Worm (Caenorhabditis elegans) whole organism, L4 larva: ENCODE measurements around the gene clec-83.

Experiments
- F37D6.2 ChIP-seq: sonication (generic microtip); optimal IDR thresholded peaks from 2 replicates; lab custom pipeline; 2016; ENCODE audit warnings: mild to moderate bottlenecking, missing genetic modification characterization, missing compliant biosample characterization
- F44E2.7 ChIP-seq: fragments of 200-800 bp; sonication (Bioruptor generic); IDR thresholded peaks from 2 replicates; pipeline ENCODE4 v2.1.2; 2022; ENCODE audit warnings: missing genetic modification characterization, missing compliant biosample characterization
- F49E8.2 ChIP-seq: sonication (generic microtip); optimal IDR thresholded peaks from 2 replicates; lab custom pipeline; 2016; ENCODE audit warnings: missing compliant biosample characterization, mild to moderate bottlenecking, missing genetic modification characterization, borderline replicate concordance
- R02D3.7 ChIP-seq: fragments of 150-350 bp; sonication (generic microtip); optimal IDR thresholded peaks from 3 replicates; lab custom pipeline; 2014; ENCODE audit warnings: missing biosample characterization, missing genetic modification characterization
- T20F7.1 ChIP-seq: fragments of 200-800 bp; sonication (Bioruptor generic); optimal IDR thresholded peaks from 2 replicates; lab custom pipeline; 2018; ENCODE audit warnings: mild to moderate bottlenecking, missing genetic modification characterization, missing compliant biosample characterization
- Y48G9A.11 ChIP-seq: fragments of 200-800 bp; sonication (Bioruptor generic); IDR thresholded peaks from 2 replicates; pipeline ENCODE4 v1.3.6; 2022; ENCODE audit warnings: missing genetic modification reagents, missing genetic modification characterization, missing compliant biosample characterization
- Y5F2A.4 ChIP-seq: fragments of 200-800 bp; sonication (Bioruptor generic); optimal IDR thresholded peaks from 2 replicates; lab custom pipeline; 2018; ENCODE audit warnings: mild to moderate bottlenecking, missing genetic modification characterization, missing compliant biosample characterization
- Y75B8A.6 ChIP-seq: fragments of 200-800 bp; sonication (Bioruptor generic); IDR thresholded peaks from 2 replicates; pipeline ENCODE4 v1.3.6; 2022; ENCODE audit warnings: missing genetic modification reagents, missing genetic modification characterization, missing compliant biosample characterization
- ZK337.2 ChIP-seq: fragments of 200-800 bp; sonication (Bioruptor generic); IDR thresholded peaks from 2 replicates; pipeline ENCODE4 v1.3.6; 2022; ENCODE audit warnings: missing genetic modification reagents, missing genetic modification characterization, missing compliant biosample characterization
- attf-4 ChIP-seq: sonication (generic microtip); optimal IDR thresholded peaks from 3 replicates; lab custom pipeline; 2017; ENCODE audit warnings: missing biosample characterization, missing genetic modification characterization
- ceh-20 ChIP-seq: fragments of 200-800 bp; sonication (Bioruptor generic); IDR thresholded peaks from 2 replicates; pipeline ENCODE4 v1.3.6; 2022; ENCODE audit warnings: missing genetic modification reagents, missing genetic modification characterization, missing compliant biosample characterization
- ceh-62 ChIP-seq: sonication (generic microtip); optimal IDR thresholded peaks from 2 replicates; lab custom pipeline; 2017; ENCODE audit warnings: missing biosample characterization, missing genetic modification characterization
- cey-2 ChIP-seq: sonication (generic microtip); optimal IDR thresholded peaks from 3 replicates; lab custom pipeline; 2017; ENCODE audit warnings: missing genetic modification characterization, mild to moderate bottlenecking, missing compliant biosample characterization, antibody characterized with exemption, borderline replicate concordance; ENCODE audit not compliant: insufficient read depth
- daf-12 ChIP-seq: fragments of 150-350 bp; optimal IDR thresholded peaks from 2 replicates; lab custom pipeline; 2014; ENCODE audit warnings: missing biosample characterization, missing genetic modification reagents, missing genetic modification characterization
- daf-16 ChIP-seq, 3 experiments: sonication (generic microtip); optimal IDR thresholded peaks; 2 replicates each; lab custom pipeline; 2016 to 2017; ENCODE audit warnings: missing genetic modification characterization in 3 of 3, missing genetic modification reagents in 3 of 3, mild to moderate bottlenecking in 2 of 3, missing compliant biosample characterization in 2 of 3, missing biosample characterization in 1 of 3, moderate library complexity in 1 of 3
- dmd-6 ChIP-seq: fragments of 200-800 bp; sonication (Bioruptor generic); IDR thresholded peaks from 2 replicates; pipeline ENCODE4 v1.3.6; 2022; ENCODE audit warnings: missing genetic modification reagents, missing genetic modification characterization, missing compliant biosample characterization
- dmd-8 ChIP-seq: fragments of 200-800 bp; sonication (Bioruptor generic); IDR thresholded peaks from 2 replicates; pipeline ENCODE4 v1.3.6; 2022; ENCODE audit warnings: missing genetic modification characterization, missing compliant biosample characterization
- dpl-1 ChIP-seq: fragments of 150-350 bp; optimal IDR thresholded peaks from 2 replicates; lab custom pipeline; 2014; ENCODE audit warnings: missing biosample characterization, missing genetic modification reagents, missing genetic modification characterization
- dve-1 ChIP-seq: sonication (generic microtip); optimal IDR thresholded peaks from 2 replicates; lab custom pipeline; 2017; ENCODE audit warnings: antibody characterized with exemption, mild to moderate bottlenecking, missing genetic modification characterization, missing compliant biosample characterization; ENCODE audit not compliant: insufficient read depth
- egl-27 ChIP-seq: sonication (generic microtip); optimal IDR thresholded peaks from 3 replicates; lab custom pipeline; 2017; ENCODE audit warnings: missing biosample characterization, missing genetic modification reagents, missing genetic modification characterization
- egl-43 ChIP-seq: fragments of 200-800 bp; sonication (Bioruptor generic); IDR thresholded peaks from 2 replicates; pipeline ENCODE4 v1.3.6; 2022; ENCODE audit warnings: missing genetic modification reagents, missing genetic modification characterization, missing compliant biosample characterization
- hmg-1.1 ChIP-seq: fragments of 200-800 bp; sonication (Bioruptor generic); IDR thresholded peaks from 2 replicates; pipeline ENCODE4 v1.3.6; 2022; ENCODE audit warnings: missing genetic modification reagents, missing genetic modification characterization, missing compliant biosample characterization
- jun-1 ChIP-seq: fragments of 150-350 bp; optimal IDR thresholded peaks from 2 replicates; lab custom pipeline; 2014; ENCODE audit warnings: missing biosample characterization, missing genetic modification reagents, missing genetic modification characterization
- lin-38 ChIP-seq: fragments of 200-800 bp; sonication (Bioruptor generic); IDR thresholded peaks from 2 replicates; pipeline ENCODE4 v1.3.6; 2022; ENCODE audit warnings: missing genetic modification reagents, missing genetic modification characterization, missing compliant biosample characterization
- lsy-2 ChIP-seq, 2 experiments: fragments of 150-350 bp in 1 of 2; sonication (generic microtip) in 1 of 2; optimal IDR thresholded peaks; 2 replicates each; lab custom pipeline; 2014 to 2017; ENCODE audit warnings: missing biosample characterization in 2 of 2, missing genetic modification characterization in 2 of 2
- mdl-1 ChIP-seq, 2 experiments: fragments of 150-350 bp in 1 of 2; sonication (generic microtip) in 1 of 2; optimal IDR thresholded peaks; 2 replicates each; lab custom pipeline; 2014 to 2017; ENCODE audit warnings: missing biosample characterization in 2 of 2, missing genetic modification characterization in 2 of 2
- mep-1 ChIP-seq: fragments of 150-350 bp; sonication (generic microtip); optimal IDR thresholded peaks from 3 replicates; lab custom pipeline; 2014; ENCODE audit warnings: missing biosample characterization, missing genetic modification characterization
- mes-2 ChIP-seq: sonication (generic microtip); optimal IDR thresholded peaks from 2 replicates; lab custom pipeline; 2016; ENCODE audit warnings: missing genotype, mild to moderate bottlenecking, missing genetic modification characterization, missing compliant biosample characterization; ENCODE audit not compliant: poor library complexity, severe bottlenecking
- mxl-2 ChIP-seq: fragments of 200-800 bp; sonication (Bioruptor generic); conservative IDR thresholded peaks from 2 replicates; pipeline ENCODE4 v1.3.6; 2022; ENCODE audit warnings: missing genetic modification reagents, missing genetic modification characterization, missing compliant biosample characterization
- nhr-102 ChIP-seq: sonication (generic microtip); optimal IDR thresholded peaks from 2 replicates; lab custom pipeline; 2016; ENCODE audit warnings: mild to moderate bottlenecking, missing genetic modification characterization, moderate library complexity, missing compliant biosample characterization
- nhr-11 ChIP-seq: fragments of 150-350 bp; optimal IDR thresholded peaks from 2 replicates; lab custom pipeline; 2014; ENCODE audit warnings: missing biosample characterization, missing genetic modification characterization
- nhr-28 ChIP-seq: fragments of 150-350 bp; optimal IDR thresholded peaks from 2 replicates; lab custom pipeline; 2014; ENCODE audit warnings: missing biosample characterization, missing genetic modification characterization
- nhr-76 ChIP-seq: fragments of 150-350 bp; optimal IDR thresholded peaks from 2 replicates; lab custom pipeline; 2014; ENCODE audit warnings: missing biosample characterization, missing genetic modification characterization
- nhr-77 ChIP-seq: fragments of 150-350 bp; optimal IDR thresholded peaks from 2 replicates; lab custom pipeline; 2014; ENCODE audit warnings: missing biosample characterization, missing genetic modification characterization
- pha-4 ChIP-seq, 2 experiments: fragments of 150-350 bp in 1 of 2; fragments of 200-800 bp in 1 of 2; sonication (Bioruptor generic) in 1 of 2; IDR thresholded peaks in 1 of 2; optimal IDR thresholded peaks in 1 of 2; 2 replicates each; pipeline versions ENCODE4 v1.3.6 to Lab custom; 2014 to 2022; ENCODE audit warnings: missing genetic modification characterization in 2 of 2, missing genetic modification reagents in 2 of 2, missing biosample characterization in 1 of 2, missing compliant biosample characterization in 1 of 2
- pqm-1 ChIP-seq: sonication (generic microtip); optimal IDR thresholded peaks from 2 replicates; lab custom pipeline; 2017; ENCODE audit warnings: missing biosample characterization, missing genetic modification characterization
- rbr-2 ChIP-seq: sonication (generic microtip); optimal IDR thresholded peaks from 2 replicates; lab custom pipeline; 2016; ENCODE audit warnings: missing genotype, missing genetic modification characterization, missing compliant biosample characterization
- set-16 ChIP-seq: fragments of 200-800 bp; sonication (Bioruptor generic); IDR thresholded peaks from 2 replicates; pipeline ENCODE4 v1.3.6; 2022; ENCODE audit warnings: missing genetic modification reagents, missing genetic modification characterization, missing compliant biosample characterization
- skn-1 ChIP-seq: fragments of 150-350 bp; optimal IDR thresholded peaks from 2 replicates; lab custom pipeline; 2014; ENCODE audit warnings: missing biosample characterization, missing genetic modification characterization
- snpc-1.2 ChIP-seq: fragments of 200-800 bp; sonication (Bioruptor generic); IDR thresholded peaks from 2 replicates; pipeline ENCODE4 v1.3.6; 2022; ENCODE audit warnings: missing genetic modification reagents, missing genetic modification characterization, missing compliant biosample characterization
- spr-1 ChIP-seq: sonication (generic microtip); optimal IDR thresholded peaks from 2 replicates; lab custom pipeline; 2016; ENCODE audit warnings: mild to moderate bottlenecking, missing genetic modification characterization, missing compliant biosample characterization
- unc-39 ChIP-seq: sonication (generic microtip); optimal IDR thresholded peaks from 2 replicates; lab custom pipeline; 2017; ENCODE audit warnings: missing biosample characterization, missing genetic modification characterization
- zag-1 ChIP-seq: fragments of 150-350 bp; optimal IDR thresholded peaks from 2 replicates; lab custom pipeline; 2014; ENCODE audit warnings: missing biosample characterization, missing genetic modification characterization
- ztf-11 ChIP-seq: fragments of 150-350 bp; optimal IDR thresholded peaks from 2 replicates; lab custom pipeline; 2014; ENCODE audit warnings: missing biosample characterization, missing genetic modification characterization
- ztf-7 ChIP-seq: fragments of 150-350 bp; optimal IDR thresholded peaks from 2 replicates; lab custom pipeline; 2014; ENCODE audit warnings: missing biosample characterization, missing genetic modification characterization

The clec-83 gene

ce11 chrIV:2849269-2849668 is 8.0 kb upstream of the clec-83 start:
- TF ChIP-seq dmd-8 (no peak), snpc-1.2 (GFP tag; lab: Robert Waterston, UW) (peak; percentile 31; the same call in 1 of the 2 replicates), egl-43 (0 out of 2 replicates have a peak, but pooled peaks have one; percentile 27), ZK337.2 (no peak), set-16 (GFP tag; lab: Robert Waterston, UW) (peak; percentile 77), T20F7.1 (no peak), unc-39 (tag; lab: Kevin White, UChicago) (no peak), spr-1 (tag; lab: Kevin White, UChicago) (no peak), rbr-2 (no peak), mdl-1 (tag; optimal IDR thresholded peaks at IDR 0.05; lab: Kevin White, UChicago) (no peak)

- no peak for TF ChIP-seq Y5F2A.4 (GFP tag; lab: Kevin White, UChicago)
- no peak for TF ChIP-seq nhr-102 (tag; lab: Kevin White, UChicago)
- TF ChIP-seq dmd-8 = no peak
- TF ChIP-seq ztf-11 (tag; lab: Kevin White, UChicago) = no peak
- TF ChIP-seq nhr-11 = no peak
- no peak for TF ChIP-seq pha-4 (GFP tag; IDR thresholded peaks at IDR 0.05; lab: Robert Waterston, UW)
- peak; percentile 80 for TF ChIP-seq pha-4 (tag; optimal IDR thresholded peaks at IDR 0.05; lab: Kevin White, UChicago)
- no peak for TF ChIP-seq nhr-76 (tag; lab: Kevin White, UChicago)
- TF ChIP-seq nhr-28 (tag; lab: Kevin White, UChicago) = no peak
- no peak for TF ChIP-seq skn-1 (tag; lab: Kevin White, UChicago)
- TF ChIP-seq lsy-2 (tag; optimal IDR thresholded peaks at IDR 0.05; lab: Kevin White, UChicago) = peak in 1 of 2 experiments; percentile 76
- peak; percentile 14 for TF ChIP-seq mep-1
- no peak for TF ChIP-seq mxl-2 (GFP tag; lab: Robert Waterston, UW)
- TF ChIP-seq F44E2.7 (GFP tag; lab: Robert Waterston, UW) = no peak
- TF ChIP-seq pqm-1 = no peak
- TF ChIP-seq nhr-77 (tag; lab: Kevin White, UChicago) = peak; percentile 4
- no peak for TF ChIP-seq jun-1 (tag; lab: Kevin White, UChicago)
- TF ChIP-seq daf-12 (tag; lab: Kevin White, UChicago) = no peak
- TF ChIP-seq Y75B8A.6 = no peak
- TF ChIP-seq hmg-1.1 (GFP tag; lab: Robert Waterston, UW) = no peak
- no peak for TF ChIP-seq F49E8.2 (tag; lab: Kevin White, UChicago)
- peak; percentile 62 for TF ChIP-seq mes-2 (tag; lab: Kevin White, UChicago)
- TF ChIP-seq dve-1 = peak; percentile 28
- no peak for TF ChIP-seq ceh-20 (GFP tag; lab: Robert Waterston, UW)
- TF ChIP-seq R02D3.7 = no peak
- no peak for TF ChIP-seq egl-27 (tag; lab: Kevin White, UChicago)
- no peak for TF ChIP-seq dmd-6 (GFP tag; lab: Robert Waterston, UW)
- peak in 1 of 2 experiments; percentile 81 for TF ChIP-seq daf-16 (GFP tag; optimal IDR thresholded peaks at IDR 0.05; lab: Kevin White, UChicago)
- peak; percentile 91 for TF ChIP-seq daf-16 (tag; optimal IDR thresholded peaks at IDR 0.05; lab: Kevin White, UChicago)
- peak; percentile 33 for TF ChIP-seq dpl-1 (GFP tag; lab: Kevin White, UChicago)
- no peak for TF ChIP-seq attf-4 (tag; lab: Kevin White, UChicago)
- TF ChIP-seq ztf-7 (tag; lab: Kevin White, UChicago) = no peak
- no peak for TF ChIP-seq F37D6.2 (tag; lab: Kevin White, UChicago)
- TF ChIP-seq lin-38 (GFP tag; lab: Robert Waterston, UW) = peak; percentile 30; the same call in 1 of the 2 replicates
- TF ChIP-seq cey-2 (tag; lab: Kevin White, UChicago) = no peak
- no peak for TF ChIP-seq zag-1 (tag; lab: Kevin White, UChicago)
- no peak for TF ChIP-seq Y48G9A.11
- TF ChIP-seq snpc-1.2 (GFP tag; lab: Robert Waterston, UW) = no peak
- no peak for TF ChIP-seq ceh-62 (tag; lab: Kevin White, UChicago)
These were observed 5.0 kb upstream of the clec-83 start, which contains the start of gene Y54G2A.40 for ce11 chrIV:2846264-2846663. Gene Y54G2A.40 (plus strand): TSS chrIV:2846476.
